Fruit fly (Drosophila melanogaster) whole organism, embryonic: ENCODE data around the gene CG15876.

Source experiments
- BtbVII ChIP-seq: fragments of 200-800 bp; sonication (Bioruptor generic); optimal IDR thresholded peaks from 3 replicates; lab custom pipeline; 2017; ENCODE audit warnings: missing biosample characterization, mild to moderate bottlenecking, missing genetic modification characterization
- CG10543 ChIP-seq: fragments of 200-800 bp; sonication (Bioruptor generic); optimal IDR thresholded peaks from 3 replicates; lab custom pipeline; 2017; ENCODE audit warnings: missing biosample characterization, mild to moderate bottlenecking, missing genetic modification characterization, moderate library complexity
- CG11398 ChIP-seq: fragments of 200-800 bp; sonication (Bioruptor generic); optimal IDR thresholded peaks from 2 replicates; lab custom pipeline; 2016; ENCODE audit warnings: missing biosample characterization, missing genetic modification characterization
- CG13287 ChIP-seq: fragments of 200-800 bp; sonication (Bioruptor generic); IDR thresholded peaks from 2 replicates; pipeline ENCODE4 v1.3.6; 2022; ENCODE audit warnings: missing biosample characterization, missing genetic modification characterization; ENCODE audit not compliant: partially characterized antibody
- CG13296 ChIP-seq: fragments of 200-800 bp; sonication (Bioruptor generic); optimal IDR thresholded peaks from 3 replicates; lab custom pipeline; 2018; ENCODE audit warnings: missing biosample characterization, mild to moderate bottlenecking, missing genetic modification characterization
- CG13424 ChIP-seq: fragments of 200-800 bp; sonication (Bioruptor generic); optimal IDR thresholded peaks from 2 replicates; lab custom pipeline; 2019; ENCODE audit warnings: missing biosample characterization, mild to moderate bottlenecking, missing genetic modification characterization, moderate library complexity
- CG13894 ChIP-seq: fragments of 200-800 bp; sonication (Bioruptor generic); optimal IDR thresholded peaks from 3 replicates; lab custom pipeline; 2018; ENCODE audit warnings: missing biosample characterization, mild to moderate bottlenecking, missing genetic modification characterization, moderate library complexity
- CG14710 ChIP-seq: fragments of 200-800 bp; sonication (Bioruptor generic); optimal IDR thresholded peaks from 3 replicates; lab custom pipeline; 2019; ENCODE audit warnings: missing biosample characterization, mild to moderate bottlenecking, missing genetic modification characterization, moderate library complexity
- CG15696 ChIP-seq: fragments of 200-800 bp; sonication (Bioruptor generic); optimal IDR thresholded peaks from 2 replicates; lab custom pipeline; 2019; ENCODE audit warnings: missing biosample characterization, mild to moderate bottlenecking, missing genetic modification characterization, moderate library complexity
- CG17186 ChIP-seq: fragments of 200-800 bp; sonication (Bioruptor generic); optimal IDR thresholded peaks from 3 replicates; lab custom pipeline; 2017; ENCODE audit warnings: missing biosample characterization, missing genetic modification reagents, missing genetic modification characterization
- CG17612 ChIP-seq: fragments of 200-800 bp; sonication (Bioruptor generic); IDR thresholded peaks from 2 replicates; pipeline ENCODE4 v1.3.6; 2022; ENCODE audit warnings: missing biosample characterization, missing genetic modification characterization
- CG1792 ChIP-seq: fragments of 200-800 bp; sonication (Bioruptor generic); optimal IDR thresholded peaks from 2 replicates; lab custom pipeline; 2016; ENCODE audit warnings: missing biosample characterization, missing genetic modification characterization
- CG18011 ChIP-seq: fragments of 200-800 bp; sonication (Bioruptor generic); optimal IDR thresholded peaks from 2 replicates; lab custom pipeline; 2017; ENCODE audit warnings: missing biosample characterization, missing genetic modification characterization, mild to moderate bottlenecking, moderate library complexity, missing genotype
- CG18764 ChIP-seq: fragments of 200-800 bp; sonication (Bioruptor generic); optimal IDR thresholded peaks from 3 replicates; lab custom pipeline; 2016; ENCODE audit warnings: missing biosample characterization, missing genetic modification characterization
- CG2678 ChIP-seq: fragments of 200-800 bp; sonication (Bioruptor generic); optimal IDR thresholded peaks from 3 replicates; lab custom pipeline; 2019; ENCODE audit warnings: missing biosample characterization, mild to moderate bottlenecking, missing genetic modification characterization, moderate library complexity
- CG2889 ChIP-seq: fragments of 200-800 bp; sonication (Bioruptor generic); IDR thresholded peaks from 3 replicates; pipeline ENCODE4 v1.3.6; 2022; ENCODE audit warnings: missing biosample characterization, missing genetic modification characterization
- CG3065 ChIP-seq: fragments of 200-800 bp; sonication (Bioruptor generic); optimal IDR thresholded peaks from 2 replicates; lab custom pipeline; 2016; ENCODE audit warnings: missing biosample characterization, missing genetic modification characterization
- CG32767 ChIP-seq: fragments of 200-800 bp; sonication (Bioruptor generic); IDR thresholded peaks from 2 replicates; pipeline ENCODE4 v1.3.6; 2022; ENCODE audit warnings: missing biosample characterization, missing genetic modification characterization
- CG3995 ChIP-seq: fragments of 200-800 bp; sonication (Bioruptor generic); optimal IDR thresholded peaks from 3 replicates; lab custom pipeline; 2016; ENCODE audit warnings: missing biosample characterization, missing genetic modification characterization
- CG5180 ChIP-seq: fragments of 200-800 bp; sonication (Bioruptor generic); optimal IDR thresholded peaks from 3 replicates; lab custom pipeline; 2017; ENCODE audit warnings: missing biosample characterization, missing genetic modification characterization, mild to moderate bottlenecking, moderate library complexity, missing genetic modification reagents
- CG6654 ChIP-seq: fragments of 200-800 bp; sonication (Bioruptor generic); optimal IDR thresholded peaks from 2 replicates; lab custom pipeline; 2017; ENCODE audit warnings: missing biosample characterization, mild to moderate bottlenecking, missing genetic modification characterization
- CoRest ChIP-seq: fragments of 200-800 bp; sonication (Bioruptor generic); optimal IDR thresholded peaks from 3 replicates; lab custom pipeline; 2018; ENCODE audit warnings: missing biosample characterization, mild to moderate bottlenecking, missing genetic modification characterization, moderate library complexity
- Dp ChIP-seq: fragments of 200-800 bp; sonication (Bioruptor generic); optimal IDR thresholded peaks from 2 replicates; lab custom pipeline; 2018; ENCODE audit warnings: missing biosample characterization, mild to moderate bottlenecking, missing genetic modification characterization, moderate library complexity
- Drgx ChIP-seq: fragments of 200-800 bp; sonication (Bioruptor generic); IDR thresholded peaks from 2 replicates; pipeline ENCODE4 v1.3.6; 2022; ENCODE audit warnings: missing biosample characterization, missing genetic modification characterization
- Fer3 ChIP-seq: fragments of 200-800 bp; sonication (Bioruptor generic); optimal IDR thresholded peaks from 2 replicates; lab custom pipeline; 2018; ENCODE audit warnings: missing biosample characterization, mild to moderate bottlenecking, missing genetic modification characterization, moderate library complexity
- Gsc ChIP-seq: fragments of 200-800 bp; sonication (Bioruptor generic); IDR thresholded peaks from 2 replicates; pipeline ENCODE4 v1.3.6; 2022; ENCODE audit warnings: missing biosample characterization, missing genetic modification characterization
- Hr3 ChIP-seq: fragments of 200-800 bp; sonication (Bioruptor generic); optimal IDR thresholded peaks from 3 replicates; lab custom pipeline; 2016; ENCODE audit warnings: missing biosample characterization, missing genetic modification characterization
- Myb ChIP-seq: fragments of 200-800 bp; sonication (Bioruptor generic); optimal IDR thresholded peaks from 2 replicates; lab custom pipeline; 2016; ENCODE audit warnings: missing biosample characterization, missing genetic modification characterization
- Oli ChIP-seq: fragments of 200-800 bp; sonication (Bioruptor generic); optimal IDR thresholded peaks from 2 replicates; lab custom pipeline; 2018; ENCODE audit warnings: missing biosample characterization, mild to moderate bottlenecking, missing genetic modification characterization, moderate library complexity
- Spps ChIP-seq: fragments of 200-800 bp; sonication (Bioruptor generic); optimal IDR thresholded peaks from 2 replicates; lab custom pipeline; 2018; ENCODE audit warnings: missing biosample characterization, mild to moderate bottlenecking, missing genetic modification characterization
- Sry-δ ChIP-seq: fragments of 200-800 bp; sonication (Bioruptor generic); optimal IDR thresholded peaks from 2 replicates; lab custom pipeline; 2016; ENCODE audit warnings: missing biosample characterization, missing genetic modification characterization
- ac ChIP-seq: fragments of 200-800 bp; sonication (Bioruptor generic); optimal IDR thresholded peaks from 3 replicates; lab custom pipeline; 2017; ENCODE audit warnings: missing biosample characterization, mild to moderate bottlenecking, missing genetic modification characterization
- bsh ChIP-seq, 2 experiments: fragments of 200-800 bp; sonication (Bioruptor generic); optimal IDR thresholded peaks; 2 replicates each; lab custom pipeline; 2017 to 2018; ENCODE audit warnings: mild to moderate bottlenecking in 2 of 2, missing biosample characterization in 2 of 2, missing genetic modification characterization in 2 of 2, moderate library complexity in 1 of 2
- cad ChIP-seq: fragments of >200 bp; optimal IDR thresholded peaks from 2 replicates; lab custom pipeline; 2017; ENCODE audit warnings: missing biosample characterization, missing genetic modification characterization
- caup ChIP-seq: fragments of 200-800 bp; sonication (Bioruptor generic); optimal IDR thresholded peaks from 3 replicates; lab custom pipeline; 2017; ENCODE audit warnings: missing biosample characterization, mild to moderate bottlenecking, missing genetic modification characterization, moderate library complexity; ENCODE audit not compliant: severe bottlenecking
- danr ChIP-seq: fragments of 200-800 bp; sonication (Bioruptor generic); IDR thresholded peaks from 2 replicates; pipeline ENCODE4 v1.3.6; 2022; ENCODE audit warnings: missing biosample characterization, missing genetic modification characterization
- en ChIP-seq: fragments of 200-800 bp; sonication (Bioruptor generic); optimal IDR thresholded peaks from 2 replicates; lab custom pipeline; 2016; ENCODE audit warnings: missing biosample characterization, missing genetic modification characterization
- esg ChIP-seq: fragments of 200-800 bp; sonication (Bioruptor generic); conservative IDR thresholded peaks from 2 replicates; pipeline ENCODE4 v1.3.6; 2022; ENCODE audit warnings: missing biosample characterization, missing genetic modification characterization
- eyg ChIP-seq: fragments of 200-800 bp; sonication (Bioruptor generic); optimal IDR thresholded peaks from 3 replicates; lab custom pipeline; 2016; ENCODE audit warnings: missing biosample characterization, missing genetic modification characterization
- gce ChIP-seq: fragments of 200-800 bp; sonication (Bioruptor generic); IDR thresholded peaks from 3 replicates; pipeline ENCODE4 v1.3.6; 2022; ENCODE audit warnings: missing biosample characterization, missing genetic modification characterization
- gfzf ChIP-seq: fragments of 200-800 bp; sonication (Bioruptor generic); optimal IDR thresholded peaks from 2 replicates; lab custom pipeline; 2016; ENCODE audit warnings: missing biosample characterization, mild to moderate bottlenecking, missing genetic modification characterization, moderate library complexity
- her ChIP-seq: fragments of 200-800 bp; sonication (Bioruptor generic); optimal IDR thresholded peaks from 2 replicates; lab custom pipeline; 2016; ENCODE audit warnings: missing biosample characterization, missing genetic modification characterization
- ind ChIP-seq: fragments of 200-800 bp; sonication (Bioruptor generic); optimal IDR thresholded peaks from 3 replicates; lab custom pipeline; 2016; ENCODE audit warnings: missing biosample characterization, missing genetic modification characterization
- kni ChIP-seq: fragments of 200-800 bp; sonication (Bioruptor generic); optimal IDR thresholded peaks from 3 replicates; lab custom pipeline; 2017; ENCODE audit warnings: mild to moderate bottlenecking, missing biosample characterization, missing genetic modification reagents, missing genetic modification characterization
- otp ChIP-seq: fragments of 200-800 bp; sonication (Bioruptor generic); IDR thresholded peaks from 3 replicates; pipeline ENCODE4, ENCODE4 v1.3.6; 2022; ENCODE audit warnings: missing biosample characterization, missing genetic modification characterization
- pfk ChIP-seq: fragments of 200-800 bp; sonication (Bioruptor generic); optimal IDR thresholded peaks from 2 replicates; lab custom pipeline; 2018; ENCODE audit warnings: missing biosample characterization, mild to moderate bottlenecking, missing genetic modification characterization, moderate library complexity
- pnt ChIP-seq: fragments of 200-800 bp; sonication (Bioruptor generic); optimal IDR thresholded peaks from 3 replicates; lab custom pipeline; 2016; ENCODE audit warnings: missing biosample characterization, missing genetic modification characterization
- rib ChIP-seq: fragments of 200-800 bp; sonication (Bioruptor generic); IDR thresholded peaks from 2 replicates; pipeline ENCODE4 v1.3.6; 2022; ENCODE audit warnings: missing biosample characterization, missing genetic modification characterization
- run ChIP-seq: fragments of 200-800 bp; sonication (Bioruptor generic); optimal IDR thresholded peaks from 3 replicates; lab custom pipeline; 2018; ENCODE audit warnings: missing biosample characterization, mild to moderate bottlenecking, missing genetic modification characterization
- tx ChIP-seq: fragments of 200-800 bp; sonication (Bioruptor generic); optimal IDR thresholded peaks from 2 replicates; lab custom pipeline; 2016; ENCODE audit warnings: missing biosample characterization, missing genetic modification characterization

CG15876 gene

DNA sequence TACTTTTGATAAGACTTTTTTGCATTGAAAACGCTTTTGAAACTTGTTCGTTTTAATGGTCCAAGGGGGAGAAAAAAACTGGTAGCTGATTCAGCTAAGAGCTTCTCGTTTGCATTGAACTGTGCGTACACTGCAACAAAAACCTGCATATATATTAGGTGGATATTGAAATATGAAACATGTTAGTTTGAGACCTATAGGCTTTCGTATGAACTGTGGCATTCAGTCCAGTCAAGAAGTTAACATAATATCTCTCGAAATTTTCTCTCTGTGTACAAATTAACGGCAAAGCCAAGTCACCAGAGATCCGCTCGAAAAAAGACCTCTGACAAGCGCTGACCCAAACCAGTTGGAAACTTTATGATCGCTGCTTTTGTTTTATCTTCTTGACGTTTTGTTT is 3.4 kb upstream of the CG15876 start (continued):
- TF ChIP-seq CG5180 (GFP tag; lab: Kevin White, UChicago), result peak; percentile 69
- TF ChIP-seq kni (GFP tag; lab: Kevin White, UChicago), result peak; percentile 6
- TF ChIP-seq CG11398 (GFP tag; lab: Kevin White, UChicago), result peak; percentile 80
- peak; percentile 67 for TF ChIP-seq en (GFP tag; lab: Kevin White, UChicago)
- TF ChIP-seq Drgx, result peak; percentile 81
- TF ChIP-seq Myb (GFP tag; lab: Kevin White, UChicago), result peak; percentile 54
- TF ChIP-seq CG2889 (GFP tag; lab: Robert Waterston, UW), result peak; percentile 73; the same call in 2 of the 3 replicates
- peak; percentile 88 for TF ChIP-seq ind (GFP tag; lab: Kevin White, UChicago)
- 0 out of 2 replicates have a peak, but pooled peaks have one; percentile 20 for TF ChIP-seq rib (GFP tag; lab: Robert Waterston, UW)
- no peak for TF ChIP-seq CG13287 (GFP tag; lab: Robert Waterston, UW)
- TF ChIP-seq eyg (GFP tag; lab: Kevin White, UChicago), result peak; percentile 65
- TF ChIP-seq Dp (GFP tag; lab: Kevin White, UChicago), result no peak
- peak; percentile 88 for TF ChIP-seq CG13424 (tag; lab: Kevin White, UChicago)
- peak; percentile 70 for TF ChIP-seq CG1792 (GFP tag; lab: Kevin White, UChicago)
- peak; percentile 76 for TF ChIP-seq BtbVII (GFP tag; lab: Kevin White, UChicago)
- TF ChIP-seq cad, result no peak
- peak; percentile 89 for TF ChIP-seq Oli
- TF ChIP-seq CG3995 (GFP tag; lab: Kevin White, UChicago), result peak; percentile 47
- peak; percentile 8 to 89 for TF ChIP-seq bsh (GFP tag; optimal IDR thresholded peaks at IDR 0.05; lab: Kevin White, UChicago)
- TF ChIP-seq Spps (tag; lab: Kevin White, UChicago), result peak; percentile 52
- TF ChIP-seq run (tag; lab: Kevin White, UChicago), result peak; percentile 44
- TF ChIP-seq esg (GFP tag; lab: Robert Waterston, UW), result peak; percentile 77
- TF ChIP-seq CG18764 (GFP tag; lab: Kevin White, UChicago), result peak; percentile 80
- TF ChIP-seq CG3065, result peak; percentile 29
- TF ChIP-seq CG13894 (tag; lab: Kevin White, UChicago), result peak; percentile 52
- TF ChIP-seq Gsc (GFP tag; lab: Robert Waterston, UW), result peak; percentile 62
- TF ChIP-seq CG32767 (GFP tag; lab: Robert Waterston, UW), result peak; percentile 71
- TF ChIP-seq CG13296 (GFP tag; lab: Kevin White, UChicago), result peak; percentile 84
- TF ChIP-seq CG6654 (GFP tag; lab: Kevin White, UChicago), result peak; percentile 61
- TF ChIP-seq CG17612 (GFP tag; lab: Robert Waterston, UW), result peak; percentile 73
- TF ChIP-seq ac (GFP tag; lab: Kevin White, UChicago), result no peak
- TF ChIP-seq CG17186 (GFP tag; lab: Kevin White, UChicago), result peak; percentile 10
- TF ChIP-seq Hr3, result peak; percentile 73
- TF ChIP-seq Sry-δ (GFP tag; lab: Kevin White, UChicago), result peak; percentile 49
- peak; percentile 7 for TF ChIP-seq CG15696 (tag; lab: Kevin White, UChicago)
- TF ChIP-seq Fer3 (tag; lab: Kevin White, UChicago), result peak; percentile 87
- TF ChIP-seq tx (GFP tag; lab: Kevin White, UChicago), result peak; percentile 77
- no peak for TF ChIP-seq pfk (GFP tag; lab: Kevin White, UChicago)
- peak; percentile 69 for TF ChIP-seq CG14710 (tag; lab: Kevin White, UChicago)
- peak; percentile 72 for TF ChIP-seq danr (GFP tag; lab: Robert Waterston, UW)
- TF ChIP-seq CG10543 (GFP tag; lab: Kevin White, UChicago), result no peak
- TF ChIP-seq gfzf (GFP tag; lab: Kevin White, UChicago), result no peak
- peak; percentile 86 for TF ChIP-seq her (GFP tag; lab: Kevin White, UChicago)
- TF ChIP-seq CG18011 (GFP tag; lab: Kevin White, UChicago), result peak; percentile 50
- peak; percentile 86 for TF ChIP-seq otp (GFP tag; lab: Robert Waterston, UW)
- peak; percentile 80 for TF ChIP-seq CG2678
- TF ChIP-seq caup (GFP tag; lab: Kevin White, UChicago), result peak; percentile 83
- TF ChIP-seq pnt (GFP tag; lab: Kevin White, UChicago), result peak; percentile 73
- peak; percentile 78; the same call in 2 of the 3 replicates for TF ChIP-seq gce (GFP tag; lab: Robert Waterston, UW)
- peak; percentile 87 for TF ChIP-seq CoRest (tag; lab: Kevin White, UChicago)
